Worm (Caenorhabditis elegans): Measurements from ENCODE around the gene nspd-4.
A peak's percentile ranks its signal among the peaks of the same experiment; 100 is the strongest.

nspd-4 gene

DNA sequence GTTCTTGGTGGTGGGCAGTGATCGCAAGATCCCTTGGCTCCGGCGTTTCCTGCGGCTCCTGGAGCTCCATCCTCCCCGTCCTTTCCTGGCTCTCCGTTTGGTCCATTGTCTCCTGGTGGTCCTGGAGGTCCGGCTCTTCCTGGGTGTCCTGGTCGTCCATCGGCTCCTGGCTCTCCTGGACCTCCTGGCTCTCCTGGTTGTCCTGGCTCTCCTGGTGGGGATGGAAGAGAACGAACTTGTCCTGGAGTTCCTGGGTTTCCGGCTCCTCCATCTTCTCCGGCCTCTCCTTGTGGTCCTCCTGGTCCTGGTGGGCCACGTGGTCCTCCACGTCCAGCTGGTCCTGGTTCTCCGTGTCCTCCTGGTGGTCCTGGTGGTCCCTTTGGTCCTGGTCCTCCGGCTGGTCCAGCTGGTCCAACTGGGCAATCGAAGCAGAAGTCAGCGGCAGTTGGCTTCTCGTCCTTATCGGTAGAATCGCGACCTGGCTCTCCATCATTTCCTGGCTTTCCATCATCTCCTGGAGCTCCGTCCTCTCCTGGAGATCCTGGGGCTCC is 27.5 kb downstream of the nspd-4 start:
- TF ChIP-seq klf-2 (GFP tag; conservative IDR thresholded peaks at IDR 0.05) (no peak), tab-1 (GFP tag; IDR thresholded peaks at IDR 0.05) (no peak), flt-1 (GFP tag; IDR thresholded peaks at IDR 0.05) (no peak), ztf-29 (GFP tag; IDR thresholded peaks at IDR 0.05) (no peak), med-1 (GFP tag; optimal IDR thresholded peaks at IDR 0.05; ENCODE audit: insufficient read depth) (no peak), ref-1 (GFP tag; conservative IDR thresholded peaks at IDR 0.05) (no peak), ztf-23 (GFP tag; IDR thresholded peaks at IDR 0.05) (no peak), cog-1 (tag; optimal IDR thresholded peaks at IDR 0.05) (no peak), T22C8.4 (GFP tag; IDR thresholded peaks at IDR 0.05) (no peak)

ce11 chrII:4870691-4871090 is 28.3 kb downstream of the nspd-4 start, which contains the start of gene col-20:
TSS of gene col-20 (minus strand) at chrII:4870791.
- TF ChIP-seq tab-1 (GFP tag; IDR thresholded peaks at IDR 0.05): no peak
- no peak for TF ChIP-seq ref-1 (GFP tag; conservative IDR thresholded peaks at IDR 0.05)
- TF ChIP-seq med-1 (GFP tag; optimal IDR thresholded peaks at IDR 0.05; ENCODE audit: insufficient read depth): no peak
- no peak for TF ChIP-seq T22C8.4 (GFP tag; IDR thresholded peaks at IDR 0.05)
- no peak for TF ChIP-seq cog-1 (tag; optimal IDR thresholded peaks at IDR 0.05)
- TF ChIP-seq flt-1 (GFP tag; IDR thresholded peaks at IDR 0.05): no peak
- TF ChIP-seq klf-2 (GFP tag; conservative IDR thresholded peaks at IDR 0.05): no peak
- no peak for TF ChIP-seq ztf-29 (GFP tag; IDR thresholded peaks at IDR 0.05)
- TF ChIP-seq ztf-23 (GFP tag; IDR thresholded peaks at IDR 0.05): no peak

DNA sequence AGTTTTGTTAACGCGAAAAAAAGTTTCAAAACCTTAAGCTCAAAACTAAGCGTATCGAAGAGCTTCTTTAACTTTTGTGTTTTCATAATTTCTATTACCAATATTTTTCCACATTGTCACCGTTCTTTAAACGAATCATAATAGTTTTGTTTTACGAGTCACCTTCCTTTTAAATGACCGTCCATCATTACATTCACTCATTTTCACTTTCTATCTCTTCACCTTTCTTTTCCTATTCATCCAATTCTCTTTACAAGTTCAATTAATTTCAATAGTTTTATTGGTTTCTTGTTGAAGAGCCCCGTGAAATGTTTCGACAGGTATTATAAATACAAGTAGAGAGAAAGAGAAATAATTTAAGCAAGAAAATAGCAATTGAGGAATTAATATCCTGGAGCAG is 29.4 kb downstream of the nspd-4 start:
- TF ChIP-seq ztf-23 (GFP tag; IDR thresholded peaks at IDR 0.05) (no peak), flt-1 (GFP tag; IDR thresholded peaks at IDR 0.05) (no peak), ref-1 (GFP tag; conservative IDR thresholded peaks at IDR 0.05) (no peak), ztf-29 (GFP tag; IDR thresholded peaks at IDR 0.05) (no peak), tab-1 (GFP tag; IDR thresholded peaks at IDR 0.05) (no peak)

DNA sequence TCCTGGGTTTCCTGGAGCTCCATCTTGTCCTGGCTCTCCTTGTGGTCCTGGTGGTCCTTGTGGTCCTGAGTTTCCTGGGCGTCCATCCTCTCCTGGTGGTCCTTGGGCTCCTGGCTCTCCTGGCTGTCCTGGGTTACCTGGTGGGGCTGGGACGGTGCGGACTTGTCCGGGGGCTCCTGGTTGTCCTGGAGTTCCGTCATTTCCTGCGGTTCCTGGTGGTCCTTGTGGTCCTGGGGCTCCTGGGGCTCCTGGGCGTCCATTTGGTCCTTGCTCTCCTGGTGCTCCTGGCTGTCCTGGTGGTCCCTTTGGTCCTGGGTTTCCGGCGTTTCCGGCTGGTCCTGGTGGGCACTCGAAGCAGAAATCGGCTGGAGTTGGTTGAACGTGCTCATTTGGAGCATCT is 30.0 kb downstream of the nspd-4 start:
- TF ChIP-seq ref-1 (GFP tag; conservative IDR thresholded peaks at IDR 0.05) (0 out of 2 replicates have a peak, but pooled peaks have one; percentile 9), tab-1 (GFP tag; IDR thresholded peaks at IDR 0.05) (0 out of 2 replicates have a peak, but pooled peaks have one; percentile 60)

DNA sequence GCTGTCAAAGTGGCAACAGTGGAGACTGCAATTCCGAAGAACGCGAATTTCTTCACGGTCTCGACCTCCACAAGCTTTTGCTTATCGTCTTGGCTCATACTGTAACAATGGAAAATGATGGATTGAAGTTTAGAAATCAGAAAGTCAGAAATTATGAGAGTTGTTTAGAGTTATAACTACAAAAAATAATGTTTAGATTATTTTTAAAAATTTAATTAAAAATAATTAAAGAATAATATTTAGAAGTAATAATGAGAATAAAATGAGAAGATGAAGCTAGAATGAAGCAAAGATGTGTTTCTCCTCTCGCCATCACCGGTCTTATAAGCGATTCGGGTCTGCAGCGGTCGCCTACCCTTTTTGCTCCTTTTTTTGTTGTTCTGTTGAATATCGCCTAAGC is 30.6 kb downstream of the nspd-4 start, which contains the start of gene col-73:
Gene col-73, minus strand, starts transcription at position 101 of the 400 bp plus-strand sequence.
- TF ChIP-seq med-1 (GFP tag; optimal IDR thresholded peaks at IDR 0.05; ENCODE audit: insufficient read depth) (no peak), ref-1 (GFP tag; conservative IDR thresholded peaks at IDR 0.05) (no peak), ztf-23 (GFP tag; IDR thresholded peaks at IDR 0.05) (no peak), ztf-29 (GFP tag; IDR thresholded peaks at IDR 0.05) (no peak), T22C8.4 (GFP tag; IDR thresholded peaks at IDR 0.05) (no peak), tab-1 (GFP tag; IDR thresholded peaks at IDR 0.05) (no peak), cog-1 (tag; optimal IDR thresholded peaks at IDR 0.05) (no peak), flt-1 (GFP tag; IDR thresholded peaks at IDR 0.05) (no peak)

- TF ChIP-seq ztf-29 (GFP tag; IDR thresholded peaks at IDR 0.05) (no peak), klf-2 (GFP tag; conservative IDR thresholded peaks at IDR 0.05) (no peak), cog-1 (tag; optimal IDR thresholded peaks at IDR 0.05) (no peak), ref-1 (GFP tag; conservative IDR thresholded peaks at IDR 0.05) (no peak), flt-1 (GFP tag; IDR thresholded peaks at IDR 0.05) (no peak), tab-1 (GFP tag; IDR thresholded peaks at IDR 0.05) (no peak)
Measured at ce11 chrII:4874335-4874861, 32.0 kb downstream of the nspd-4 start, which contains the start of gene F11G11.15. TSS of gene F11G11.15 (plus strand) at chrII:4874845.

- TF ChIP-seq flt-1 (GFP tag; IDR thresholded peaks at IDR 0.05) (no peak), med-1 (GFP tag; optimal IDR thresholded peaks at IDR 0.05; ENCODE audit: insufficient read depth) (no peak), ztf-23 (GFP tag; IDR thresholded peaks at IDR 0.05) (no peak), klf-2 (GFP tag; conservative IDR thresholded peaks at IDR 0.05) (no peak), ztf-29 (GFP tag; IDR thresholded peaks at IDR 0.05) (no peak), tab-1 (GFP tag; IDR thresholded peaks at IDR 0.05) (no peak), cog-1 (tag; optimal IDR thresholded peaks at IDR 0.05) (no peak), T22C8.4 (GFP tag; IDR thresholded peaks at IDR 0.05) (no peak), ref-1 (GFP tag; conservative IDR thresholded peaks at IDR 0.05) (no peak)
Measured at ce11 chrII:4876091-4876490, 33.7 kb downstream of the nspd-4 start, which contains the start of gene F11G11.13. TSS of gene F11G11.13 (minus strand) at chrII:4876179.

ce11 chrII:4879629-4880028 is 37.2 kb downstream of the nspd-4 start, which contains the start of gene gst-6:
TSS of gene gst-6 (plus strand) at chrII:4879891.
- TF ChIP-seq med-1 (GFP tag; optimal IDR thresholded peaks at IDR 0.05; ENCODE audit: insufficient read depth) (no peak), klf-2 (GFP tag; conservative IDR thresholded peaks at IDR 0.05) (no peak), cog-1 (tag; optimal IDR thresholded peaks at IDR 0.05) (no peak), T22C8.4 (GFP tag; IDR thresholded peaks at IDR 0.05) (no peak), ztf-29 (GFP tag; IDR thresholded peaks at IDR 0.05) (no peak), ztf-23 (GFP tag; IDR thresholded peaks at IDR 0.05) (no peak), flt-1 (GFP tag; IDR thresholded peaks at IDR 0.05) (no peak), ref-1 (GFP tag; conservative IDR thresholded peaks at IDR 0.05) (no peak), tab-1 (GFP tag; IDR thresholded peaks at IDR 0.05) (no peak)

DNA sequence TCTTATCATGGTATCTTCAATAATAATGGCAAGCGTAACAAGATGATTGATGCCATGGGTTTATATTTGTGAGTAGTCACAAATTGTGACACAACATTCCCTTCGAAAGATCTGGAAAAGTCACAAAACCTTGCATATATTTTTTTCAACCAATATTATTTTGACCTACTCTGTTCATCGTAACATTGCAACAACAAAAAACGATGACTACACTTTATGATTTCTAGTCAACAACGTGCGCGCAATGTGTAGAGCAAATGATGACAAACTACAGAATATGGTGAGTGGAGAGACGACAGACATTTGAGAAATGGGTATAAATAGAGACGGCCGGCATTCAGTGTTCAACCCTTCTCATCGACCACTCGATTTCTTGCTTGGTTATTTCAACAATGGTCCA is 39.3 kb downstream of the nspd-4 start, which contains the start of gene gst-7:
Gene gst-7, plus strand, starts transcription at position 336 of the 400 bp plus-strand sequence.
- no peak for TF ChIP-seq T22C8.4 (GFP tag; IDR thresholded peaks at IDR 0.05)
- no peak for TF ChIP-seq tab-1 (GFP tag; IDR thresholded peaks at IDR 0.05)
- no peak for TF ChIP-seq ztf-29 (GFP tag; IDR thresholded peaks at IDR 0.05)
- TF ChIP-seq klf-2 (GFP tag; conservative IDR thresholded peaks at IDR 0.05): no peak
- TF ChIP-seq flt-1 (GFP tag; IDR thresholded peaks at IDR 0.05): no peak
- no peak for TF ChIP-seq ztf-23 (GFP tag; IDR thresholded peaks at IDR 0.05)
- no peak for TF ChIP-seq cog-1 (tag; optimal IDR thresholded peaks at IDR 0.05)
- TF ChIP-seq med-1 (GFP tag; optimal IDR thresholded peaks at IDR 0.05; ENCODE audit: insufficient read depth): no peak
- no peak for TF ChIP-seq ref-1 (GFP tag; conservative IDR thresholded peaks at IDR 0.05)

DNA sequence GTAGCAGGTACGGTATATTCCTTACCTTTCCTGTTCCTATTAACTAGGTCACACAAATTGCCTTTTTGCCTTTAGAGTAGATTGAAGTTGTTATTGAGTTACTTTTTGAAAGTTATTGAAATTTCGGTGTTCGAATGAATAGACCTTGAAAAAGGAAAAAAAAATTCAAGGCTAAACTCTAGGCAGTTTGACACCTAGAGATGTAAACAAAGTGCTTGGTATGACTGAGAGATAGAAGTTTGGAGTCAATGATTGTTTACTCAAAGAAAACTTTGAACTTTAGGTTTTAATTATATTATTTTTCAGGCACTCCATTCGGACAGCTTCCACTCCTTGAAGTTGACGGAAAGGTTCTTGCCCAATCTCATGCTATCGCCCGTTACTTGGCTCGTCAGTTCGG is 40.1 kb downstream of the nspd-4 start:
- no peak for TF ChIP-seq ztf-29 (GFP tag; IDR thresholded peaks at IDR 0.05)
- TF ChIP-seq cog-1 (tag; optimal IDR thresholded peaks at IDR 0.05): no peak
- TF ChIP-seq med-1 (GFP tag; optimal IDR thresholded peaks at IDR 0.05; ENCODE audit: insufficient read depth): no peak
- TF ChIP-seq T22C8.4 (GFP tag; IDR thresholded peaks at IDR 0.05): no peak
- TF ChIP-seq ref-1 (GFP tag; conservative IDR thresholded peaks at IDR 0.05): no peak
- TF ChIP-seq tab-1 (GFP tag; IDR thresholded peaks at IDR 0.05): no peak
- no peak for TF ChIP-seq klf-2 (GFP tag; conservative IDR thresholded peaks at IDR 0.05)
- no peak for TF ChIP-seq flt-1 (GFP tag; IDR thresholded peaks at IDR 0.05)
- no peak for TF ChIP-seq ztf-23 (GFP tag; IDR thresholded peaks at IDR 0.05)
